Worm (Caenorhabditis elegans) whole organism, L3 larva: ENCODE data around the gene C54F6.18.

Experiments
- ZK546.5 ChIP-seq: sonication (generic microtip); optimal IDR thresholded peaks from 2 replicates; lab custom pipeline; 2017; ENCODE audit warnings: missing biosample characterization, missing genetic modification characterization
- ama-1 ChIP-seq: fragments of 150-350 bp; optimal IDR thresholded peaks from 2 replicates; lab custom pipeline; 2018
- daf-12 ChIP-seq: fragments of 150-350 bp; optimal IDR thresholded peaks from 2 replicates; lab custom pipeline; 2014; ENCODE audit warnings: missing biosample characterization, missing genetic modification reagents, missing genetic modification characterization
- hmg-11 ChIP-seq: sonication (generic microtip); optimal IDR thresholded peaks from 2 replicates; lab custom pipeline; 2016; ENCODE audit warnings: missing genetic modification characterization, missing compliant biosample characterization
- lin-15B ChIP-seq: fragments of 150-350 bp; optimal IDR thresholded peaks from 2 replicates; lab custom pipeline; 2014; ENCODE audit warnings: missing biosample characterization, missing genetic modification characterization
- nhr-237 ChIP-seq: fragments of 150-350 bp; optimal IDR thresholded peaks from 2 replicates; lab custom pipeline; 2014; ENCODE audit warnings: missing biosample characterization, missing genetic modification characterization
- nhr-28 ChIP-seq: fragments of 150-350 bp; optimal IDR thresholded peaks from 2 replicates; lab custom pipeline; 2014; ENCODE audit warnings: missing biosample characterization, missing genetic modification characterization
- pha-4 ChIP-seq: fragments of 150-350 bp; optimal IDR thresholded peaks from 2 replicates; lab custom pipeline; 2014; ENCODE audit warnings: missing biosample characterization, missing genetic modification reagents, missing genetic modification characterization
- sea-2 ChIP-seq: fragments of 150-350 bp; sonication (generic microtip); optimal IDR thresholded peaks from 4 replicates; lab custom pipeline; 2014; ENCODE audit warnings: missing biosample characterization, missing genetic modification reagents, missing genetic modification characterization
- snpc-4 ChIP-seq: fragments of 150-350 bp; optimal IDR thresholded peaks from 2 replicates; lab custom pipeline; 2014; ENCODE audit warnings: missing biosample characterization, missing genetic modification characterization
- unc-39 ChIP-seq: sonication (generic microtip); optimal IDR thresholded peaks from 4 replicates; lab custom pipeline; 2017; ENCODE audit warnings: missing biosample characterization, missing genetic modification characterization
- zag-1 ChIP-seq: fragments of 150-350 bp; optimal IDR thresholded peaks from 2 replicates; lab custom pipeline; 2014; ENCODE audit warnings: missing biosample characterization, missing genetic modification characterization
- ztf-11 ChIP-seq: fragments of 150-350 bp; optimal IDR thresholded peaks from 2 replicates; lab custom pipeline; 2014; ENCODE audit warnings: missing biosample characterization, missing genetic modification characterization

ce11 chrV:7529840-7530239 is 4.0 kb downstream of the C54F6.18 start, which contains the start of gene swt-2:
- no peak for TF ChIP-seq nhr-237 (tag; lab: Kevin White, UChicago)
- no peak for TF ChIP-seq unc-39
- no peak for TF ChIP-seq lin-15B (tag; lab: Kevin White, UChicago)
- no peak for TF ChIP-seq ama-1 (lab: Kevin White, UChicago)
- no peak for TF ChIP-seq nhr-28
- no peak for TF ChIP-seq sea-2
- no peak for TF ChIP-seq ZK546.5
- no peak for TF ChIP-seq hmg-11 (tag; lab: Kevin White, UChicago)
- no peak for TF ChIP-seq snpc-4 (tag; lab: Kevin White, UChicago)
- no peak for TF ChIP-seq ztf-11
- TF ChIP-seq daf-12, result no peak
- no peak for TF ChIP-seq zag-1 (tag; lab: Kevin White, UChicago)
- TF ChIP-seq pha-4, result no peak
